Fruit fly (Drosophila melanogaster) whole organism, pupa: Measurements from ENCODE around the gene EMC2A.
"Not testable (repeated sequence)": the region's sequence is repeated elsewhere in the genome, so short reads cannot be mapped to it uniquely, and the experiment has no call there.

ENCODE experiments used
- CG10348 ChIP-seq: fragments of 200-800 bp; sonication (Bioruptor generic); IDR thresholded peaks from 2 replicates; pipeline ENCODE4 v1.3.6; 2022; ENCODE audit warnings: missing biosample characterization, missing genetic modification characterization
- CG12605 ChIP-seq: fragments of 200-800 bp; sonication (Bioruptor generic); IDR thresholded peaks from 2 replicates; pipeline ENCODE4 v1.3.6; 2022; ENCODE audit warnings: missing biosample characterization, missing genetic modification characterization
- CG13204 ChIP-seq: fragments of 200-800 bp; sonication (Bioruptor generic); optimal IDR thresholded peaks from 2 replicates; lab custom pipeline; 2018; ENCODE audit warnings: missing biosample characterization, mild to moderate bottlenecking, missing genetic modification characterization, moderate library complexity
- CG14655 ChIP-seq: fragments of 200-800 bp; sonication (Bioruptor generic); optimal IDR thresholded peaks from 3 replicates; lab custom pipeline; 2017; ENCODE audit warnings: mild to moderate bottlenecking, missing biosample characterization, missing genetic modification reagents, missing genetic modification characterization
- CG15710 ChIP-seq: fragments of 200-800 bp; sonication (Bioruptor generic); optimal IDR thresholded peaks from 2 replicates; lab custom pipeline; 2018; ENCODE audit warnings: missing biosample characterization, mild to moderate bottlenecking, missing genetic modification characterization, moderate library complexity
- CG17806 ChIP-seq: fragments of 200-800 bp; sonication (Bioruptor generic); optimal IDR thresholded peaks from 2 replicates; lab custom pipeline; 2018; ENCODE audit warnings: missing biosample characterization, mild to moderate bottlenecking, missing genetic modification characterization, moderate library complexity
- CG32121 ChIP-seq: fragments of 200-800 bp; sonication (Bioruptor generic); IDR thresholded peaks from 2 replicates; pipeline ENCODE4 v1.3.6; 2022; ENCODE audit warnings: missing biosample characterization, missing genetic modification characterization
- CG34367 ChIP-seq: fragments of 200-800 bp; sonication (Bioruptor generic); optimal IDR thresholded peaks from 2 replicates; lab custom pipeline; 2018; ENCODE audit warnings: missing biosample characterization, mild to moderate bottlenecking, missing genetic modification characterization
- CG4496 ChIP-seq: fragments of 200-800 bp; sonication (Bioruptor generic); IDR thresholded peaks from 3 replicates; pipeline ENCODE4 v1.3.6; 2022; ENCODE audit warnings: missing biosample characterization, missing genetic modification characterization
- CG8159 ChIP-seq: fragments of 200-800 bp; sonication (Bioruptor generic); optimal IDR thresholded peaks from 3 replicates; lab custom pipeline; 2018; ENCODE audit warnings: missing biosample characterization, mild to moderate bottlenecking, missing genetic modification characterization, moderate library complexity
- CG8301 ChIP-seq: fragments of 200-800 bp; sonication (Bioruptor generic); optimal IDR thresholded peaks from 2 replicates; lab custom pipeline; 2018; ENCODE audit warnings: missing biosample characterization, mild to moderate bottlenecking, missing genetic modification characterization
- CG9948 ChIP-seq: fragments of 200-800 bp; sonication (Bioruptor generic); optimal IDR thresholded peaks from 2 replicates; lab custom pipeline; 2018; ENCODE audit warnings: missing biosample characterization, mild to moderate bottlenecking, missing genetic modification characterization, moderate library complexity
- D1 ChIP-seq: fragments of 200-800 bp; sonication (Bioruptor generic); optimal IDR thresholded peaks from 2 replicates; lab custom pipeline; 2018; ENCODE audit warnings: missing biosample characterization, mild to moderate bottlenecking, missing genetic modification characterization, moderate library complexity
- EcR ChIP-seq: fragments of 200-800 bp; sonication (Bioruptor generic); optimal IDR thresholded peaks from 3 replicates; lab custom pipeline; 2019; ENCODE audit warnings: missing biosample characterization, missing genetic modification characterization, mild to moderate bottlenecking, moderate library complexity, missing genetic modification reagents
- Ets98B ChIP-seq: fragments of 200-800 bp; sonication (Bioruptor generic); IDR thresholded peaks from 2 replicates; pipeline ENCODE4 v1.3.6; 2022; ENCODE audit warnings: missing biosample characterization, missing genetic modification characterization
- Pif1A ChIP-seq: fragments of 200-800 bp; sonication (Bioruptor generic); optimal IDR thresholded peaks from 3 replicates; lab custom pipeline; 2016; ENCODE audit warnings: missing biosample characterization, missing genetic modification characterization
- Pif1B ChIP-seq: fragments of 200-800 bp; sonication (Bioruptor generic); optimal IDR thresholded peaks from 3 replicates; lab custom pipeline; 2016; ENCODE audit warnings: missing biosample characterization, missing genetic modification characterization
- Snoo ChIP-seq: fragments of 200-800 bp; sonication (Bioruptor generic); optimal IDR thresholded peaks from 3 replicates; lab custom pipeline; 2017; ENCODE audit warnings: missing biosample characterization, mild to moderate bottlenecking, missing genetic modification characterization, inconsistent platforms
- fd96Ca ChIP-seq: fragments of 200-800 bp; sonication (Bioruptor generic); IDR thresholded peaks from 3 replicates; pipeline ENCODE4 v1.3.6; 2022; ENCODE audit warnings: missing biosample characterization, missing genetic modification characterization
- gl ChIP-seq: fragments of 200-800 bp; sonication (Bioruptor generic); optimal IDR thresholded peaks from 2 replicates; lab custom pipeline; 2018; ENCODE audit warnings: missing biosample characterization, mild to moderate bottlenecking, missing genetic modification characterization
- rn ChIP-seq: fragments of 200-800 bp; sonication (Bioruptor generic); IDR thresholded peaks from 2 replicates; pipeline ENCODE4 v1.3.6; 2022; ENCODE audit warnings: missing biosample characterization, missing genetic modification characterization

EMC2A gene

dm6 chr3R:16992716-16993115, 3.2 kb downstream of the EMC2A start, which contains the start of gene CG31274:
TSS of gene CG31274 (plus strand) at chr3R:16993016.
- not testable (repeated sequence) for TF ChIP-seq CG32121 (GFP tag; lab: Robert Waterston, UW); CG9948; Snoo (tag; lab: Kevin White, UChicago)

dm6 chr3R:16991781-16992180, 4.1 kb downstream of the EMC2A start, which contains the start of gene EMC2B:
TSS of gene EMC2B (minus strand) at chr3R:16991878.
- TF ChIP-seq CG32121 (GFP tag; lab: Robert Waterston, UW) = no peak
- no peak for TF ChIP-seq Pif1B (GFP tag; lab: Kevin White, UChicago)
- no peak for TF ChIP-seq Ets98B (GFP tag; lab: Robert Waterston, UW)
- peak; percentile 8 for TF ChIP-seq CG8159
- TF ChIP-seq CG4496 = no peak
- TF ChIP-seq CG15710 (tag; lab: Kevin White, UChicago) = no peak
- no peak for TF ChIP-seq Snoo (tag; lab: Kevin White, UChicago)
- TF ChIP-seq Pif1A = peak; percentile 39
- TF ChIP-seq fd96Ca = no peak
- TF ChIP-seq CG12605 = no peak
- TF ChIP-seq CG9948 = no peak
- no peak for TF ChIP-seq CG10348 (GFP tag; lab: Robert Waterston, UW)
- TF ChIP-seq gl (tag; lab: Kevin White, UChicago) = no peak
- TF ChIP-seq EcR (GFP tag; lab: Kevin White, UChicago) = no peak
- TF ChIP-seq CG17806 (tag; lab: Kevin White, UChicago) = peak; percentile 18

- not testable (repeated sequence) for TF ChIP-seq CG34367, CG15710, gl (tag; lab: Kevin White, UChicago)
Measured at dm6 chr3R:16988514-16988913, 7.4 kb downstream of the EMC2A start, which contains the start of gene MESK4. TSS of gene MESK4 (plus strand) at chr3R:16988814.

- TF ChIP-seq CG4496 (no peak), CG14655 (GFP tag; lab: Kevin White, UChicago) (peak; percentile 7), CG9948 (peak; percentile 14), CG13204 (no peak)
Measured at dm6 chr3R:16987924-16988298, 8.0 kb downstream of the EMC2A start.

dm6 chr3R:16987220-16987923, 8.5 kb downstream of the EMC2A start, which contains the start of gene CG18622:
TSS of gene CG18622 (minus strand) at chr3R:16987732.
- TF ChIP-seq rn (GFP tag; lab: Robert Waterston, UW) (no peak), Pif1A (no peak), D1 (tag; lab: Kevin White, UChicago) (no peak), gl (tag; lab: Kevin White, UChicago) (no peak), CG8159 (no peak), CG10348 (GFP tag; lab: Robert Waterston, UW) (0 out of 2 replicates have a peak, but pooled peaks have one; percentile 12), CG34367 (tag; lab: Kevin White, UChicago) (no peak), Pif1B (GFP tag; lab: Kevin White, UChicago) (no peak), CG17806 (tag; lab: Kevin White, UChicago) (no peak), CG12605 (no peak), CG15710 (tag; lab: Kevin White, UChicago) (no peak), CG13204 (peak; percentile 87), CG14655 (GFP tag; lab: Kevin White, UChicago) (peak; percentile 5), fd96Ca (0 out of 3 replicates have a peak, but pooled peaks have one; percentile 18), CG9948 (no peak), EcR (GFP tag; lab: Kevin White, UChicago) (no peak), Ets98B (GFP tag; lab: Robert Waterston, UW) (no peak), Snoo (tag; lab: Kevin White, UChicago) (no peak)

dm6 chr3R:16986181-16987074, 9.4 kb downstream of the EMC2A start:
- peak; percentile 98 for TF ChIP-seq Ets98B (GFP tag; lab: Robert Waterston, UW)
- peak; percentile 89 for TF ChIP-seq rn (GFP tag; lab: Robert Waterston, UW)
- peak; percentile 84 for TF ChIP-seq CG8301
- peak; percentile 82 for TF ChIP-seq CG8159
- TF ChIP-seq Pif1A = peak; percentile 90
- peak; percentile 82 for TF ChIP-seq CG9948
- peak; percentile 81 for TF ChIP-seq EcR (GFP tag; lab: Kevin White, UChicago)
- no peak for TF ChIP-seq D1 (tag; lab: Kevin White, UChicago)
- peak; percentile 89 for TF ChIP-seq CG15710 (tag; lab: Kevin White, UChicago)
- peak; percentile 36 for TF ChIP-seq gl (tag; lab: Kevin White, UChicago)
- TF ChIP-seq CG17806 (tag; lab: Kevin White, UChicago) = peak; percentile 79
- TF ChIP-seq CG12605 = peak; percentile 93
- peak; percentile 88 for TF ChIP-seq Pif1B (GFP tag; lab: Kevin White, UChicago)
- peak; percentile 97 for TF ChIP-seq CG10348 (GFP tag; lab: Robert Waterston, UW)
- peak; percentile 87 for TF ChIP-seq CG14655 (GFP tag; lab: Kevin White, UChicago)
- peak; percentile 58 for TF ChIP-seq CG13204
- peak; percentile 98 for TF ChIP-seq fd96Ca
- TF ChIP-seq Snoo (tag; lab: Kevin White, UChicago) = peak; percentile 90
- TF ChIP-seq CG34367 (tag; lab: Kevin White, UChicago) = peak; percentile 77
- TF ChIP-seq CG4496 = peak; percentile 98
- TF ChIP-seq CG32121 (GFP tag; lab: Robert Waterston, UW) = peak; percentile 96
